Worm (Caenorhabditis elegans): ENCODE measurements around the gene ZK813.3.

DNA sequence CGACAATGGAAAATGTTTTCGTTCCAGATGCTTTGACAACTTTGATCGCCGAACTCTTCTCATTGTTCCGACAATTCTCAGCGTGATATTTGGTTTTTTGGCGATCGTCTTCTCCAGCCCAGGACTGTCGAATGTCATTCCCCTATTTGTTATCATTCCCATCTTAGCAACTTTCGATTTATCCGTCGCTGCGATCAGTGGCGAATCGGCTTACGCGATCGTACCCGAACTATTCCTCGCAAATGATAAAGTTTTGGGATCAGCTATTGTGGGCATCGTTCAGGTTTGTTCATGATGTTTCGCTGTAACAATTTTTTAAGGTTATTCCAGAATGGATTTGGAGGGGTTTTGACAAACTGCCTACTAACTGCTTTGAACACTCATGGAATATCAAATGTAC, 44.9 kb upstream of the ZK813.3 start:
- TF ChIP-seq nhr-90 (tag; optimal IDR thresholded peaks at IDR 0.05) (no peak), snpc-1.3 (tag; optimal IDR thresholded peaks at IDR 0.05; ENCODE audit: insufficient read depth) (no peak), cebp-2 (GFP tag; IDR thresholded peaks at IDR 0.05) (no peak), hmg-20 (GFP tag; IDR thresholded peaks at IDR 0.05) (no peak), egrh-3 (GFP tag; IDR thresholded peaks at IDR 0.05) (no peak), B0336.3 (GFP tag; IDR thresholded peaks at IDR 0.05) (no peak), lsy-27 (tag; optimal IDR thresholded peaks at IDR 0.05; ENCODE audit: borderline replicate concordance, insufficient read depth) (no peak), ets-4 (GFP tag; optimal IDR thresholded peaks at IDR 0.05) (no peak), aptf-2 (GFP tag; conservative IDR thresholded peaks at IDR 0.05) (no peak)
